Worm (Caenorhabditis elegans) whole organism, early embryonic: ENCODE measurements around the gene K06G5.3.

Experiments
- B0310.2 ChIP-seq: sonication (generic microtip); optimal IDR thresholded peaks from 2 replicates; lab custom pipeline; 2016; ENCODE audit warnings: mild to moderate bottlenecking, missing genetic modification characterization, missing compliant biosample characterization
- F13C5.2 ChIP-seq: sonication (generic microtip); optimal IDR thresholded peaks from 2 replicates; lab custom pipeline; 2017; ENCODE audit warnings: mild to moderate bottlenecking, missing genetic modification characterization, inconsistent platforms, missing compliant biosample characterization
- aly-1 ChIP-seq: sonication (generic microtip); optimal IDR thresholded peaks from 2 replicates; lab custom pipeline; 2016; ENCODE audit warnings: missing genetic modification characterization, missing compliant biosample characterization
- ama-1 ChIP-seq: fragments of 150-350 bp; optimal IDR thresholded peaks from 2 replicates; lab custom pipeline; 2014
- ceh-13 ChIP-seq: fragments of 200-800 bp; sonication (Bioruptor generic); optimal IDR thresholded peaks from 2 replicates; lab custom pipeline; 2018; ENCODE audit warnings: mild to moderate bottlenecking, missing genetic modification characterization, missing compliant biosample characterization
- ceh-36 ChIP-seq: sonication (generic microtip); optimal IDR thresholded peaks from 2 replicates; lab custom pipeline; 2016; ENCODE audit warnings: missing genetic modification characterization, inconsistent platforms, missing compliant biosample characterization
- ets-7 ChIP-seq: sonication (generic microtip); optimal IDR thresholded peaks from 2 replicates; lab custom pipeline; 2016; ENCODE audit warnings: missing genotype, missing genetic modification characterization, missing compliant biosample characterization
- flt-1 ChIP-seq: fragments of 200-800 bp; sonication (Bioruptor generic); IDR thresholded peaks from 2 replicates; pipeline ENCODE4 v1.3.6; 2022; ENCODE audit warnings: missing genetic modification characterization, missing compliant biosample characterization
- hmbx-1 ChIP-seq: sonication (generic microtip); optimal IDR thresholded peaks from 2 replicates; lab custom pipeline; 2016; ENCODE audit warnings: mild to moderate bottlenecking, missing genetic modification characterization, missing compliant biosample characterization
- hmg-4 ChIP-seq: fragments of 200-800 bp; sonication (Bioruptor generic); optimal IDR thresholded peaks from 2 replicates; lab custom pipeline; 2018; ENCODE audit warnings: mild to moderate bottlenecking, missing genetic modification characterization, missing compliant biosample characterization
- hnd-1 ChIP-seq: sonication (generic microtip); optimal IDR thresholded peaks from 2 replicates; lab custom pipeline; 2016; ENCODE audit warnings: missing genetic modification characterization, missing compliant biosample characterization
- pes-1 ChIP-seq: fragments of 200-800 bp; sonication (Bioruptor generic); IDR thresholded peaks from 2 replicates; pipeline ENCODE4 v1.3.6; 2022; ENCODE audit warnings: missing genetic modification reagents, missing genetic modification characterization, missing compliant biosample characterization
- scrt-1 ChIP-seq: fragments of 200-800 bp; sonication (Bioruptor generic); IDR thresholded peaks from 2 replicates; pipeline ENCODE4 v1.3.6; 2022; ENCODE audit warnings: missing genetic modification characterization, missing compliant biosample characterization
- sea-1 ChIP-seq: fragments of 200-800 bp; sonication (Bioruptor generic); conservative IDR thresholded peaks from 2 replicates; pipeline ENCODE4 v1.3.6; 2022; ENCODE audit warnings: missing genetic modification characterization, missing compliant biosample characterization
- tbx-11 ChIP-seq: fragments of 200-800 bp; sonication (Bioruptor generic); IDR thresholded peaks from 2 replicates; pipeline ENCODE4 v1.3.6; 2022; ENCODE audit warnings: missing genetic modification characterization, missing compliant biosample characterization
- tbx-37 ChIP-seq: fragments of 200-800 bp; sonication (Bioruptor generic); conservative IDR thresholded peaks from 2 replicates; pipeline ENCODE4 v1.3.6; 2022; ENCODE audit warnings: missing genetic modification reagents, missing genetic modification characterization, missing compliant biosample characterization
- tra-4 ChIP-seq: sonication (generic microtip); optimal IDR thresholded peaks from 2 replicates; lab custom pipeline; 2017; ENCODE audit warnings: missing genetic modification characterization, missing compliant biosample characterization

Gene K06G5.3

ce11 chrX:14186466-14186865 lies 36.6 kb downstream of the K06G5.3 start, which contains the start of gene ceh-36:
Gene ceh-36, minus strand, starts transcription at chrX:14186566.
- TF ChIP-seq hnd-1 (no peak), aly-1 (tag; lab: Kevin White, UChicago) (no peak), F13C5.2 (tag; lab: Kevin White, UChicago) (no peak)

- TF ChIP-seq ceh-36 (tag; lab: Kevin White, UChicago) (peak; percentile 36), sea-1 (GFP tag; lab: Robert Waterston, UW) (no peak)
Measured at ce11 chrX:14185631-14186030, 37.4 kb downstream of the K06G5.3 start.

ce11 chrX:14182514-14182913 lies 40.5 kb downstream of the K06G5.3 start:
- TF ChIP-seq ama-1 (lab: Kevin White, UChicago) (no peak), hmg-4 (GFP tag; lab: Kevin White, UChicago) (no peak), hnd-1 (no peak), ceh-36 (tag; lab: Kevin White, UChicago) (no peak), tbx-37 (GFP tag; lab: Robert Waterston, UW) (no peak), tbx-11 (no peak), F13C5.2 (tag; lab: Kevin White, UChicago) (no peak), pes-1 (GFP tag; lab: Robert Waterston, UW) (no peak), tra-4 (tag; lab: Kevin White, UChicago) (no peak), aly-1 (tag; lab: Kevin White, UChicago) (no peak), ceh-13 (GFP tag; lab: Kevin White, UChicago) (no peak), sea-1 (GFP tag; lab: Robert Waterston, UW) (no peak), ets-7 (tag; lab: Kevin White, UChicago) (no peak), flt-1 (GFP tag; lab: Robert Waterston, UW) (no peak), hmbx-1 (no peak), B0310.2 (tag; lab: Kevin White, UChicago) (no peak), scrt-1 (no peak)

ce11 chrX:14180151-14180550 lies 42.9 kb downstream of the K06G5.3 start, which contains the start of gene C37E2.3:
Gene C37E2.3, plus strand, starts transcription at chrX:14180451.
- TF ChIP-seq tbx-37 (GFP tag; lab: Robert Waterston, UW) (no peak), F13C5.2 (tag; lab: Kevin White, UChicago) (no peak), aly-1 (tag; lab: Kevin White, UChicago) (no peak), tra-4 (tag; lab: Kevin White, UChicago) (no peak), ceh-36 (tag; lab: Kevin White, UChicago) (no peak), ets-7 (tag; lab: Kevin White, UChicago) (no peak), ceh-13 (GFP tag; lab: Kevin White, UChicago) (no peak), pes-1 (GFP tag; lab: Robert Waterston, UW) (no peak), sea-1 (GFP tag; lab: Robert Waterston, UW) (no peak), flt-1 (GFP tag; lab: Robert Waterston, UW) (no peak), hnd-1 (no peak), hmg-4 (GFP tag; lab: Kevin White, UChicago) (no peak), ama-1 (lab: Kevin White, UChicago) (no peak), B0310.2 (tag; lab: Kevin White, UChicago) (no peak), hmbx-1 (no peak)

ce11 chrX:14179488-14179887 lies 43.6 kb downstream of the K06G5.3 start:
- TF ChIP-seq ceh-36 (tag; lab: Kevin White, UChicago) = no peak
- TF ChIP-seq ama-1 (lab: Kevin White, UChicago) = no peak
- no peak for TF ChIP-seq tbx-11
- no peak for TF ChIP-seq ets-7 (tag; lab: Kevin White, UChicago)
- no peak for TF ChIP-seq hnd-1
- TF ChIP-seq B0310.2 (tag; lab: Kevin White, UChicago) = no peak
- no peak for TF ChIP-seq tbx-37 (GFP tag; lab: Robert Waterston, UW)
- TF ChIP-seq scrt-1 = no peak
- no peak for TF ChIP-seq hmbx-1

- TF ChIP-seq hmbx-1 = no peak
- no peak for TF ChIP-seq tbx-11
- no peak for TF ChIP-seq tra-4 (tag; lab: Kevin White, UChicago)
- no peak for TF ChIP-seq aly-1 (tag; lab: Kevin White, UChicago)
- TF ChIP-seq pes-1 (GFP tag; lab: Robert Waterston, UW) = no peak
- no peak for TF ChIP-seq ets-7 (tag; lab: Kevin White, UChicago)
- no peak for TF ChIP-seq F13C5.2 (tag; lab: Kevin White, UChicago)
- no peak for TF ChIP-seq scrt-1
- no peak for TF ChIP-seq B0310.2 (tag; lab: Kevin White, UChicago)
- no peak for TF ChIP-seq flt-1 (GFP tag; lab: Robert Waterston, UW)
- TF ChIP-seq ceh-36 (tag; lab: Kevin White, UChicago) = no peak
- no peak for TF ChIP-seq ceh-13 (GFP tag; lab: Kevin White, UChicago)
- TF ChIP-seq hnd-1 = no peak
- no peak for TF ChIP-seq tbx-37 (GFP tag; lab: Robert Waterston, UW)
- TF ChIP-seq sea-1 (GFP tag; lab: Robert Waterston, UW) = no peak
- TF ChIP-seq ama-1 (lab: Kevin White, UChicago) = no peak
- TF ChIP-seq hmg-4 (GFP tag; lab: Kevin White, UChicago) = no peak
Measured at ce11 chrX:14178688-14179087, 44.4 kb downstream of the K06G5.3 start, which contains the start of gene C37E2.10. Gene C37E2.10, plus strand, starts transcription at chrX:14178988.

- TF ChIP-seq F13C5.2 (tag; lab: Kevin White, UChicago) (no peak), flt-1 (GFP tag; lab: Robert Waterston, UW) (no peak), ceh-13 (GFP tag; lab: Kevin White, UChicago) (no peak), B0310.2 (tag; lab: Kevin White, UChicago) (no peak), hnd-1 (no peak), hmg-4 (GFP tag; lab: Kevin White, UChicago) (no peak), pes-1 (GFP tag; lab: Robert Waterston, UW) (no peak), ama-1 (lab: Kevin White, UChicago) (no peak), aly-1 (tag; lab: Kevin White, UChicago) (no peak), ceh-36 (tag; lab: Kevin White, UChicago) (no peak), tra-4 (tag; lab: Kevin White, UChicago) (no peak), tbx-37 (GFP tag; lab: Robert Waterston, UW) (no peak), ets-7 (tag; lab: Kevin White, UChicago) (no peak), hmbx-1 (no peak), tbx-11 (no peak), scrt-1 (no peak), sea-1 (GFP tag; lab: Robert Waterston, UW) (no peak)
Measured at ce11 chrX:14175740-14176139, 47.3 kb downstream of the K06G5.3 start, which contains the start of gene C37E2.2. Gene C37E2.2, plus strand, starts transcription at chrX:14176040.
